Worm (Caenorhabditis elegans) whole organism, L3 larva: ENCODE data around the gene srv-8.

Source experiments
- R02D3.7 ChIP-seq: fragments of 150-350 bp; optimal IDR thresholded peaks from 2 replicates; lab custom pipeline; 2014; ENCODE audit warnings: missing biosample characterization, missing genetic modification characterization
- ZK546.5 ChIP-seq: sonication (generic microtip); optimal IDR thresholded peaks from 2 replicates; lab custom pipeline; 2017; ENCODE audit warnings: missing biosample characterization, missing genetic modification characterization
- aly-2 ChIP-seq: fragments of 150-350 bp; optimal IDR thresholded peaks from 2 replicates; lab custom pipeline; 2014; ENCODE audit warnings: missing biosample characterization, missing genetic modification characterization
- ama-1 ChIP-seq: fragments of 150-350 bp; optimal IDR thresholded peaks from 2 replicates; lab custom pipeline; 2018
- ceh-16 ChIP-seq: sonication (generic microtip); optimal IDR thresholded peaks from 2 replicates; lab custom pipeline; 2017; ENCODE audit warnings: missing biosample characterization, missing genetic modification characterization
- ceh-28 ChIP-seq: fragments of 150-350 bp; optimal IDR thresholded peaks from 2 replicates; lab custom pipeline; 2014; ENCODE audit warnings: missing biosample characterization, missing genetic modification reagents, missing genetic modification characterization
- ceh-82 ChIP-seq: fragments of 150-350 bp; optimal IDR thresholded peaks from 2 replicates; lab custom pipeline; 2014; ENCODE audit warnings: missing biosample characterization, missing genetic modification characterization
- ceh-9 ChIP-seq: sonication (generic microtip); optimal IDR thresholded peaks from 2 replicates; lab custom pipeline; 2018; ENCODE audit warnings: missing biosample characterization, missing genetic modification characterization
- egl-27 ChIP-seq: sonication (generic microtip); optimal IDR thresholded peaks from 4 replicates; lab custom pipeline; 2017; ENCODE audit warnings: missing biosample characterization, missing genetic modification reagents, missing genetic modification characterization
- egl-5 ChIP-seq: fragments of 150-350 bp; optimal IDR thresholded peaks from 2 replicates; lab custom pipeline; 2017; ENCODE audit warnings: missing biosample characterization, missing genetic modification reagents, missing genetic modification characterization, inconsistent platforms
- elt-1 ChIP-seq: fragments of 150-350 bp; optimal IDR thresholded peaks from 2 replicates; lab custom pipeline; 2014; ENCODE audit warnings: missing biosample characterization, missing genetic modification characterization
- elt-2 ChIP-seq: sonication (generic microtip); optimal IDR thresholded peaks from 2 replicates; lab custom pipeline; 2016; ENCODE audit warnings: missing genetic modification reagents, mild to moderate bottlenecking, missing genetic modification characterization, missing compliant biosample characterization
- elt-3 ChIP-seq, 3 experiments: fragments of 150-350 bp in 1 of 3; sonication (generic microtip) in 2 of 3; optimal IDR thresholded peaks; 2 replicates in 2 of 3; 4 replicates in 1 of 3; lab custom pipeline; 2014 to 2017; ENCODE audit warnings: missing biosample characterization in 3 of 3, missing genetic modification characterization in 3 of 3
- eor-1 ChIP-seq, 2 experiments: fragments of 150-350 bp; optimal IDR thresholded peaks; 2 replicates each; lab custom pipeline; 2014 to 2018; ENCODE audit warnings: missing biosample characterization in 2 of 2, missing genetic modification characterization in 2 of 2
- fkh-10 ChIP-seq: sonication (generic microtip); optimal IDR thresholded peaks from 2 replicates; lab custom pipeline; 2017; ENCODE audit warnings: missing biosample characterization, missing genetic modification reagents, missing genetic modification characterization
- fkh-2 ChIP-seq: fragments of 150-350 bp; optimal IDR thresholded peaks from 2 replicates; lab custom pipeline; 2014; ENCODE audit warnings: missing biosample characterization, missing genetic modification reagents, missing genetic modification characterization
- fos-1 ChIP-seq: fragments of 150-350 bp; optimal IDR thresholded peaks from 2 replicates; lab custom pipeline; 2014; ENCODE audit warnings: missing biosample characterization, missing genetic modification characterization
- hmg-11 ChIP-seq: sonication (generic microtip); optimal IDR thresholded peaks from 2 replicates; lab custom pipeline; 2016; ENCODE audit warnings: missing genetic modification characterization, missing compliant biosample characterization
- jun-1 ChIP-seq: fragments of 150-350 bp; optimal IDR thresholded peaks from 2 replicates; lab custom pipeline; 2014; ENCODE audit warnings: missing biosample characterization, missing genetic modification reagents, missing genetic modification characterization
- lin-15B ChIP-seq: fragments of 150-350 bp; optimal IDR thresholded peaks from 2 replicates; lab custom pipeline; 2014; ENCODE audit warnings: missing biosample characterization, missing genetic modification characterization
- lin-39 ChIP-seq: fragments of 150-350 bp; optimal IDR thresholded peaks from 2 replicates; lab custom pipeline; 2018; ENCODE audit warnings: missing biosample characterization, missing genetic modification reagents, missing genetic modification characterization
- mdl-1 ChIP-seq: fragments of 150-350 bp; optimal IDR thresholded peaks from 2 replicates; lab custom pipeline; 2014; ENCODE audit warnings: missing biosample characterization, missing genetic modification characterization
- mml-1 ChIP-seq: fragments of 150-350 bp; sonication (generic microtip); optimal IDR thresholded peaks from 3 replicates; lab custom pipeline; 2014; ENCODE audit warnings: missing biosample characterization, missing genetic modification characterization
- nfya-1 ChIP-seq: sonication (generic microtip); optimal IDR thresholded peaks from 2 replicates; lab custom pipeline; 2017; ENCODE audit warnings: missing genetic modification characterization, mild to moderate bottlenecking, missing compliant biosample characterization, antibody characterized with exemption, moderate library complexity; ENCODE audit not compliant: insufficient read depth
- nhr-11 ChIP-seq: fragments of 150-350 bp; optimal IDR thresholded peaks from 2 replicates; lab custom pipeline; 2014; ENCODE audit warnings: missing biosample characterization, missing genetic modification characterization
- nhr-12 ChIP-seq: fragments of 150-350 bp; optimal IDR thresholded peaks from 2 replicates; lab custom pipeline; 2014; ENCODE audit warnings: missing biosample characterization, missing genetic modification characterization
- nhr-23 ChIP-seq: fragments of 150-350 bp; optimal IDR thresholded peaks from 2 replicates; lab custom pipeline; 2014; ENCODE audit warnings: missing biosample characterization, missing genetic modification reagents, missing genetic modification characterization
- nhr-237 ChIP-seq: fragments of 150-350 bp; optimal IDR thresholded peaks from 2 replicates; lab custom pipeline; 2014; ENCODE audit warnings: missing biosample characterization, missing genetic modification characterization
- nhr-67 ChIP-seq: fragments of 150-350 bp; optimal IDR thresholded peaks from 2 replicates; lab custom pipeline; 2014; ENCODE audit warnings: missing biosample characterization, missing genetic modification characterization
- nhr-76 ChIP-seq: fragments of 150-350 bp; sonication (generic microtip); optimal IDR thresholded peaks from 5 replicates; lab custom pipeline; 2014; ENCODE audit warnings: missing biosample characterization, missing genetic modification characterization
- nhr-77 ChIP-seq: fragments of 150-350 bp; optimal IDR thresholded peaks from 2 replicates; lab custom pipeline; 2014; ENCODE audit warnings: missing biosample characterization, missing genetic modification characterization
- pqm-1 ChIP-seq: fragments of 150-350 bp; optimal IDR thresholded peaks from 2 replicates; lab custom pipeline; 2017; ENCODE audit warnings: missing biosample characterization, missing genetic modification characterization, inconsistent platforms
- sea-2 ChIP-seq: fragments of 150-350 bp; sonication (generic microtip); optimal IDR thresholded peaks from 4 replicates; lab custom pipeline; 2014; ENCODE audit warnings: missing biosample characterization, missing genetic modification reagents, missing genetic modification characterization
- skn-1 ChIP-seq: fragments of 150-350 bp; optimal IDR thresholded peaks from 2 replicates; lab custom pipeline; 2014; ENCODE audit warnings: missing biosample characterization, missing genetic modification characterization
- tbx-2 ChIP-seq: sonication (generic microtip); optimal IDR thresholded peaks from 2 replicates; lab custom pipeline; 2016; ENCODE audit warnings: mild to moderate bottlenecking, missing genetic modification characterization, missing compliant biosample characterization
- unc-62 ChIP-seq: fragments of 150-350 bp; sonication (generic microtip); optimal IDR thresholded peaks from 4 replicates; lab custom pipeline; 2014; ENCODE audit warnings: missing biosample characterization, missing genetic modification reagents, missing genetic modification characterization
- zag-1 ChIP-seq: fragments of 150-350 bp; optimal IDR thresholded peaks from 2 replicates; lab custom pipeline; 2014; ENCODE audit warnings: missing biosample characterization, missing genetic modification characterization

Gene srv-8

ce11 chrV:13427378-13427777, 6.8 kb upstream of the srv-8 start:
- no peak for TF ChIP-seq zag-1 (tag; lab: Kevin White, UChicago)
- TF ChIP-seq nhr-67 (tag; lab: Kevin White, UChicago) = no peak
- no peak for TF ChIP-seq lin-39 (tag; lab: Kevin White, UChicago)
- TF ChIP-seq nhr-11 (tag; lab: Kevin White, UChicago) = no peak
- no peak for TF ChIP-seq hmg-11
- TF ChIP-seq fos-1 (tag; lab: Kevin White, UChicago) = no peak
- no peak for TF ChIP-seq ceh-82 (tag; lab: Kevin White, UChicago)
- TF ChIP-seq elt-1 (tag; lab: Kevin White, UChicago) = no peak
- no peak for TF ChIP-seq nhr-12 (tag; lab: Kevin White, UChicago)
- no peak for TF ChIP-seq mml-1 (tag; lab: Kevin White, UChicago)
- no peak for TF ChIP-seq sea-2 (GFP tag; lab: Kevin White, UChicago)
- no peak for TF ChIP-seq eor-1 (tag; optimal IDR thresholded peaks at IDR 0.05; lab: Kevin White, UChicago)
- TF ChIP-seq ceh-9 (tag; lab: Kevin White, UChicago) = no peak
- TF ChIP-seq nhr-76 (tag; lab: Kevin White, UChicago) = no peak
- no peak for TF ChIP-seq pqm-1 (tag; lab: Kevin White, UChicago)
- TF ChIP-seq nhr-77 (tag; lab: Kevin White, UChicago) = no peak
- no peak for TF ChIP-seq fkh-10 (GFP tag; lab: Kevin White, UChicago)
- TF ChIP-seq tbx-2 (tag; lab: Kevin White, UChicago) = no peak
- TF ChIP-seq jun-1 (tag; lab: Kevin White, UChicago) = no peak
- no peak for TF ChIP-seq aly-2 (tag; lab: Kevin White, UChicago)
- TF ChIP-seq, all 47 proteins: peak for 0

- no peak for TF ChIP-seq elt-3 (tag; optimal IDR thresholded peaks at IDR 0.05; lab: Kevin White, UChicago)
- TF ChIP-seq ceh-9 (tag; lab: Kevin White, UChicago) = no peak
- TF ChIP-seq egl-27 (tag; lab: Kevin White, UChicago) = no peak
- no peak for TF ChIP-seq jun-1 (tag; lab: Kevin White, UChicago)
- TF ChIP-seq skn-1 (tag; lab: Kevin White, UChicago) = no peak
- no peak for TF ChIP-seq nfya-1 (tag; lab: Kevin White, UChicago)
- no peak for TF ChIP-seq ZK546.5 (tag; lab: Kevin White, UChicago)
- TF ChIP-seq nhr-237 (tag; lab: Kevin White, UChicago) = no peak
- TF ChIP-seq nhr-77 (tag; lab: Kevin White, UChicago) = no peak
- TF ChIP-seq egl-5 (tag; lab: Kevin White, UChicago) = no peak
- no peak for TF ChIP-seq nhr-12 (tag; lab: Kevin White, UChicago)
- no peak for TF ChIP-seq mdl-1
- no peak for TF ChIP-seq aly-2 (tag; lab: Kevin White, UChicago)
Observed at ce11 chrV:13426764-13427163, 6.2 kb upstream of the srv-8 start, which contains the start of gene srd-18. Gene srd-18 (minus strand): TSS chrV:13426864.

- TF ChIP-seq R02D3.7 (tag; lab: Kevin White, UChicago) (no peak), ceh-28 (tag; lab: Kevin White, UChicago) (no peak), lin-39 (tag; lab: Kevin White, UChicago) (no peak), ama-1 (no peak), nhr-67 (tag; lab: Kevin White, UChicago) (no peak), ZK546.5 (tag; lab: Kevin White, UChicago) (no peak), nhr-11 (tag; lab: Kevin White, UChicago) (no peak), lin-15B (tag; lab: Kevin White, UChicago) (no peak), ceh-16 (tag; lab: Kevin White, UChicago) (no peak), elt-2 (no peak), jun-1 (tag; lab: Kevin White, UChicago) (no peak), egl-5 (tag; lab: Kevin White, UChicago) (no peak), hmg-11 (no peak), fkh-2 (tag; lab: Kevin White, UChicago) (no peak), pqm-1 (tag; lab: Kevin White, UChicago) (no peak), nhr-237 (tag; lab: Kevin White, UChicago) (no peak), zag-1 (tag; lab: Kevin White, UChicago) (no peak), eor-1 (tag; optimal IDR thresholded peaks at IDR 0.05; lab: Kevin White, UChicago) (no peak)
- TF ChIP-seq, all 47 proteins: peak for 0
Observed at ce11 chrV:13423608-13424007, 3.1 kb upstream of the srv-8 start, which contains the start of gene srv-10. Gene srv-10 (plus strand): TSS chrV:13423908.

- TF ChIP-seq elt-2 = no peak
- no peak for TF ChIP-seq nhr-23 (tag; lab: Kevin White, UChicago)
- TF ChIP-seq ceh-28 (tag; lab: Kevin White, UChicago) = no peak
- no peak for TF ChIP-seq nhr-12 (tag; lab: Kevin White, UChicago)
- TF ChIP-seq nhr-67 (tag; lab: Kevin White, UChicago) = no peak
- TF ChIP-seq jun-1 (tag; lab: Kevin White, UChicago) = no peak
- no peak for TF ChIP-seq unc-62 (GFP tag; lab: Kevin White, UChicago)
Observed at ce11 chrV:13423045-13423444, 2.5 kb upstream of the srv-8 start, which contains the start of gene srv-9. Gene srv-9 (minus strand): TSS chrV:13423145.
